Worm (Caenorhabditis elegans): ENCODE measurements around the gene Y40B10B.1.

ce11 chrV:1920105-1920504, 41.2 kb downstream of the Y40B10B.1 start, which contains the start of gene Y32G9A.12:
- TF ChIP-seq zag-1 (tag; optimal IDR thresholded peaks at IDR 0.05) (no peak), F26F4.8 (GFP tag; conservative IDR thresholded peaks at IDR 0.05) (no peak), ama-1 (optimal IDR thresholded peaks at IDR 0.05) (no peak), ztf-11 (tag; optimal IDR thresholded peaks at IDR 0.05) (no peak), ctbp-1 (GFP tag; IDR thresholded peaks at IDR 0.05) (no peak), nhr-102 (tag; optimal IDR thresholded peaks at IDR 0.05) (no peak), dmd-9 (GFP tag; IDR thresholded peaks at IDR 0.05) (no peak), lsy-2 (tag; optimal IDR thresholded peaks at IDR 0.05) (no peak), pha-4 (GFP tag; IDR thresholded peaks at IDR 0.05) (no peak), pha-4 (tag; optimal IDR thresholded peaks at IDR 0.05) (no peak), nhr-28 (tag; optimal IDR thresholded peaks at IDR 0.05) (no peak), nhr-25 (tag; optimal IDR thresholded peaks at IDR 0.05; ENCODE audit: borderline replicate concordance, insufficient read depth) (no peak), ceh-82 (tag; optimal IDR thresholded peaks at IDR 0.05) (no peak)

All from whole organism, L4 larva.